Fruit fly (Drosophila melanogaster) whole organism: ENCODE measurements around the gene Cdk8.

ENCODE experiments used
- CG8478 ChIP-seq: fragments of >200 bp; optimal IDR thresholded peaks from 2 replicates; lab custom pipeline; 2018; ENCODE audit warnings: inconsistent platforms
- Dll ChIP-seq: fragments of >200 bp; optimal IDR thresholded peaks from 2 replicates; lab custom pipeline; 2017
- psq ChIP-seq: fragments of >200 bp; optimal IDR thresholded peaks from 2 replicates; lab custom pipeline; 2017

- no peak for TF ChIP-seq CG8478 (lab: Kevin White, UChicago)
- no peak for TF ChIP-seq psq (lab: Kevin White, UChicago)
- TF ChIP-seq Dll (lab: Kevin White, UChicago) = no peak
Observed at dm6 chr3L:9814621-9815020, 23.8 kb downstream of the Cdk8 start.
